Fruit fly (Drosophila melanogaster) whole organism, embryonic: ENCODE results near the gene DAAM.

ENCODE experiments used
- ATbp ChIP-seq: fragments of 200-800 bp; sonication (Bioruptor generic); optimal IDR thresholded peaks from 2 replicates; lab custom pipeline; 2017; ENCODE audit warnings: missing biosample characterization, mild to moderate bottlenecking, missing genetic modification characterization, missing genetic modification reagents
- Bdp1 ChIP-seq: fragments of 200-800 bp; sonication (Bioruptor generic); optimal IDR thresholded peaks from 3 replicates; lab custom pipeline; 2016; ENCODE audit warnings: missing biosample characterization, missing genetic modification characterization
- CG1024 ChIP-seq: fragments of 200-800 bp; sonication (Bioruptor generic); IDR thresholded peaks from 2 replicates; pipeline ENCODE4 v1.3.6; 2022; ENCODE audit warnings: missing biosample characterization, missing genetic modification characterization
- CG10274 ChIP-seq: fragments of 200-800 bp; sonication (Bioruptor generic); optimal IDR thresholded peaks from 3 replicates; lab custom pipeline; 2017; ENCODE audit warnings: missing biosample characterization, mild to moderate bottlenecking, missing genetic modification characterization
- CG10431 ChIP-seq: fragments of 200-800 bp; sonication (Bioruptor generic); optimal IDR thresholded peaks from 3 replicates; lab custom pipeline; 2018; ENCODE audit warnings: missing biosample characterization, mild to moderate bottlenecking, missing genetic modification characterization
- CG11085 ChIP-seq: fragments of 200-800 bp; sonication (Bioruptor generic); IDR thresholded peaks from 2 replicates; pipeline ENCODE4 v1.3.6; 2022; ENCODE audit warnings: missing biosample characterization, missing genetic modification characterization
- CG14860 ChIP-seq: fragments of 200-800 bp; sonication (Bioruptor generic); IDR thresholded peaks from 3 replicates; pipeline ENCODE4 v1.3.6; 2022; ENCODE audit warnings: missing biosample characterization, missing genetic modification characterization; ENCODE audit not compliant: partially characterized antibody
- CG15011 ChIP-seq: fragments of 200-800 bp; sonication (Bioruptor generic); optimal IDR thresholded peaks from 3 replicates; lab custom pipeline; 2018; ENCODE audit warnings: missing biosample characterization, mild to moderate bottlenecking, missing genetic modification characterization
- CG2129 ChIP-seq: fragments of 200-800 bp; sonication (Bioruptor generic); IDR thresholded peaks from 2 replicates; pipeline ENCODE4 v1.3.6; 2022; ENCODE audit warnings: missing biosample characterization, missing genetic modification characterization; ENCODE audit not compliant: partially characterized antibody
- CG2712 ChIP-seq: fragments of 200-800 bp; optimal IDR thresholded peaks from 3 replicates; lab custom pipeline; 2019; ENCODE audit warnings: missing biosample characterization, mild to moderate bottlenecking, missing genetic modification characterization, moderate library complexity
- CG2889 ChIP-seq: fragments of 200-800 bp; sonication (Bioruptor generic); IDR thresholded peaks from 3 replicates; pipeline ENCODE4 v1.3.6; 2022; ENCODE audit warnings: missing biosample characterization, missing genetic modification characterization
- CG34422 ChIP-seq: fragments of 200-800 bp; sonication (Bioruptor generic); IDR thresholded peaks from 3 replicates; pipeline ENCODE4 v1.3.6; 2022; ENCODE audit warnings: missing biosample characterization, missing genetic modification characterization
- CG4282 ChIP-seq: fragments of 200-800 bp; sonication (Bioruptor generic); optimal IDR thresholded peaks from 2 replicates; lab custom pipeline; 2016; ENCODE audit warnings: missing biosample characterization, missing genetic modification characterization
- CG4707 ChIP-seq: fragments of 200-800 bp; sonication (Bioruptor generic); optimal IDR thresholded peaks from 2 replicates; lab custom pipeline; 2018; ENCODE audit warnings: missing biosample characterization, mild to moderate bottlenecking, missing genetic modification characterization, moderate library complexity
- CG4854 ChIP-seq: fragments of 200-800 bp; sonication (Bioruptor generic); optimal IDR thresholded peaks from 2 replicates; lab custom pipeline; 2016; ENCODE audit warnings: missing biosample characterization, missing genetic modification characterization, inconsistent platforms
- CG5245 ChIP-seq: fragments of 200-800 bp; sonication (Bioruptor generic); optimal IDR thresholded peaks from 3 replicates; lab custom pipeline; 2016; ENCODE audit warnings: missing biosample characterization, missing genetic modification characterization
- CG6689 ChIP-seq: fragments of 200-800 bp; sonication (Bioruptor generic); IDR thresholded peaks from 2 replicates; pipeline ENCODE4 v1.3.6; 2022; ENCODE audit warnings: missing biosample characterization, missing genetic modification characterization
- CG8089 ChIP-seq: fragments of 200-800 bp; sonication (Bioruptor generic); optimal IDR thresholded peaks from 3 replicates; lab custom pipeline; 2016; ENCODE audit warnings: missing biosample characterization, missing genetic modification characterization
- D ChIP-seq, 2 experiments: fragments of 200-800 bp in 1 of 2; fragments of >200 bp in 1 of 2; sonication (Bioruptor generic) in 1 of 2; optimal IDR thresholded peaks; 2 replicates in 1 of 2; 3 replicates in 1 of 2; lab custom pipeline; 2017; ENCODE audit warnings: mild to moderate bottlenecking in 1 of 2, missing biosample characterization in 1 of 2, missing genetic modification characterization in 1 of 2, missing genetic modification reagents in 1 of 2
- Dad ChIP-seq: fragments of 200-800 bp; sonication (Bioruptor generic); optimal IDR thresholded peaks from 3 replicates; lab custom pipeline; 2016; ENCODE audit warnings: missing biosample characterization, missing genetic modification characterization
- HHEX ChIP-seq: fragments of 200-800 bp; sonication (Bioruptor generic); optimal IDR thresholded peaks from 3 replicates; lab custom pipeline; 2017; ENCODE audit warnings: missing biosample characterization, mild to moderate bottlenecking, missing genetic modification characterization, missing genetic modification reagents
- HLH54F ChIP-seq: fragments of 200-800 bp; sonication (Bioruptor generic); optimal IDR thresholded peaks from 3 replicates; lab custom pipeline; 2016; ENCODE audit warnings: missing biosample characterization, missing genetic modification characterization
- MBD-R2 ChIP-seq: fragments of 200-800 bp; sonication (Bioruptor generic); IDR thresholded peaks from 2 replicates; pipeline ENCODE4 v1.3.6; 2022; ENCODE audit warnings: missing biosample characterization, missing genetic modification characterization
- Myb ChIP-seq: fragments of 200-800 bp; sonication (Bioruptor generic); optimal IDR thresholded peaks from 2 replicates; lab custom pipeline; 2016; ENCODE audit warnings: missing biosample characterization, missing genetic modification characterization
- NC2β ChIP-seq: fragments of 200-800 bp; sonication (Bioruptor generic); optimal IDR thresholded peaks from 2 replicates; lab custom pipeline; 2016; ENCODE audit warnings: missing biosample characterization, missing genetic modification characterization
- Nf-YA ChIP-seq: fragments of 200-800 bp; sonication (Bioruptor generic); IDR thresholded peaks from 2 replicates; pipeline ENCODE4 v1.3.6; 2022; ENCODE audit warnings: missing biosample characterization, missing genetic modification characterization
- NfI ChIP-seq: fragments of 200-800 bp; sonication (Bioruptor generic); optimal IDR thresholded peaks from 3 replicates; lab custom pipeline; 2018; ENCODE audit warnings: missing biosample characterization, mild to moderate bottlenecking, missing genetic modification characterization, moderate library complexity
- Side ChIP-seq: fragments of 200-800 bp; sonication (Bioruptor generic); optimal IDR thresholded peaks from 2 replicates; lab custom pipeline; 2016; ENCODE audit warnings: missing biosample characterization, missing genetic modification characterization
- Sry-β ChIP-seq: fragments of 200-800 bp; sonication (Bioruptor generic); optimal IDR thresholded peaks from 2 replicates; lab custom pipeline; 2018; ENCODE audit warnings: missing biosample characterization, mild to moderate bottlenecking, missing genetic modification characterization, moderate library complexity
- Tbp ChIP-seq: fragments of >200 bp; optimal IDR thresholded peaks from 2 replicates; lab custom pipeline; 2018; ENCODE audit warnings: missing biosample characterization, missing genetic modification characterization
- chn ChIP-seq: fragments of 200-800 bp; sonication (Bioruptor generic); optimal IDR thresholded peaks from 2 replicates; lab custom pipeline; 2016; ENCODE audit warnings: missing biosample characterization, missing genetic modification characterization
- croc ChIP-seq: fragments of 200-800 bp; sonication (Bioruptor generic); conservative IDR thresholded peaks from 3 replicates; pipeline ENCODE4 v1.3.6; 2022; ENCODE audit warnings: missing biosample characterization, missing genetic modification characterization
- dati ChIP-seq: fragments of 200-800 bp; sonication (Bioruptor generic); IDR thresholded peaks from 2 replicates; pipeline ENCODE4 v1.3.6; 2022; ENCODE audit warnings: missing biosample characterization, missing genetic modification characterization
- dm ChIP-seq: fragments of 200-800 bp; sonication (Bioruptor generic); optimal IDR thresholded peaks from 3 replicates; lab custom pipeline; 2016; ENCODE audit warnings: missing biosample characterization, missing genetic modification characterization
- gce ChIP-seq: fragments of 200-800 bp; sonication (Bioruptor generic); IDR thresholded peaks from 3 replicates; pipeline ENCODE4 v1.3.6; 2022; ENCODE audit warnings: missing biosample characterization, missing genetic modification characterization
- jumu ChIP-seq: fragments of 200-800 bp; sonication (Bioruptor generic); optimal IDR thresholded peaks from 3 replicates; lab custom pipeline; 2016; ENCODE audit warnings: missing biosample characterization, missing genetic modification characterization
- kni ChIP-seq: fragments of 200-800 bp; sonication (Bioruptor generic); optimal IDR thresholded peaks from 3 replicates; lab custom pipeline; 2017; ENCODE audit warnings: mild to moderate bottlenecking, missing biosample characterization, missing genetic modification reagents, missing genetic modification characterization
- lab ChIP-seq: fragments of 200-800 bp; sonication (Bioruptor generic); optimal IDR thresholded peaks from 3 replicates; lab custom pipeline; 2017; ENCODE audit warnings: missing biosample characterization, missing genetic modification characterization, mild to moderate bottlenecking, moderate library complexity, missing genetic modification reagents
- nmo ChIP-seq: fragments of 200-800 bp; sonication (Bioruptor generic); optimal IDR thresholded peaks from 2 replicates; lab custom pipeline; 2018; ENCODE audit warnings: missing biosample characterization, mild to moderate bottlenecking, missing genetic modification characterization, moderate library complexity
- nom ChIP-seq: fragments of 200-800 bp; sonication (Bioruptor generic); optimal IDR thresholded peaks from 2 replicates; lab custom pipeline; 2017; ENCODE audit warnings: missing biosample characterization, missing genetic modification characterization, mild to moderate bottlenecking, moderate library complexity, missing genetic modification reagents
- oc ChIP-seq: fragments of 200-800 bp; sonication (Bioruptor generic); optimal IDR thresholded peaks from 2 replicates; lab custom pipeline; 2018; ENCODE audit warnings: missing biosample characterization, mild to moderate bottlenecking, missing genetic modification characterization, moderate library complexity
- pfk ChIP-seq: fragments of 200-800 bp; sonication (Bioruptor generic); optimal IDR thresholded peaks from 2 replicates; lab custom pipeline; 2018; ENCODE audit warnings: missing biosample characterization, mild to moderate bottlenecking, missing genetic modification characterization, moderate library complexity
- pho ChIP-seq: fragments of 200-800 bp; sonication (Bioruptor generic); optimal IDR thresholded peaks from 2 replicates; lab custom pipeline; 2016; ENCODE audit warnings: missing biosample characterization, missing genetic modification characterization
- prd ChIP-seq, 3 experiments: fragments of >200 bp in 2 of 3; fragments of 200-800 bp in 1 of 3; sonication (Bioruptor generic) in 1 of 3; optimal IDR thresholded peaks in 2 of 3; IDR thresholded peaks in 1 of 3; 2 replicates in 2 of 3; 3 replicates in 1 of 3; pipeline versions ENCODE4 v1.3.6 to Lab custom; 2017 to 2022; ENCODE audit warnings: missing biosample characterization in 1 of 3, missing genetic modification characterization in 1 of 3
- psq ChIP-seq: fragments of 200-800 bp; sonication (Bioruptor generic); optimal IDR thresholded peaks from 2 replicates; lab custom pipeline; 2017; ENCODE audit warnings: missing biosample characterization, missing genetic modification characterization
- ro ChIP-seq: fragments of 200-800 bp; sonication (Bioruptor generic); IDR thresholded peaks from 2 replicates; pipeline ENCODE4 v1.3.6; 2022; ENCODE audit warnings: missing biosample characterization, missing genetic modification characterization
- slou ChIP-seq: fragments of 200-800 bp; sonication (Bioruptor generic); optimal IDR thresholded peaks from 3 replicates; lab custom pipeline; 2016; ENCODE audit warnings: missing biosample characterization, missing genetic modification characterization
- unpg ChIP-seq: fragments of 200-800 bp; sonication (Bioruptor generic); optimal IDR thresholded peaks from 3 replicates; lab custom pipeline; 2018; ENCODE audit warnings: missing biosample characterization, mild to moderate bottlenecking, missing genetic modification characterization, moderate library complexity
- vnd ChIP-seq: fragments of 200-800 bp; sonication (Bioruptor generic); IDR thresholded peaks from 3 replicates; pipeline ENCODE4 v1.3.6; 2022; ENCODE audit warnings: missing biosample characterization, missing genetic modification characterization; ENCODE audit not compliant: partially characterized antibody
- zfh1 ChIP-seq: fragments of 200-800 bp; sonication (Bioruptor generic); IDR thresholded peaks from 3 replicates; pipeline ENCODE4 v1.3.6; 2022; ENCODE audit warnings: missing biosample characterization, missing genetic modification characterization
- zfh2 ChIP-seq: fragments of 200-800 bp; sonication (Bioruptor generic); optimal IDR thresholded peaks from 2 replicates; lab custom pipeline; 2016; ENCODE audit warnings: missing biosample characterization, missing genetic modification characterization

The DAAM gene

dm6 chrX:1260327-1260726 is 61.8 kb downstream of the DAAM start (continued):
- peak; percentile 18 for TF ChIP-seq NfI (GFP tag; lab: Kevin White, UChicago)
- no peak for TF ChIP-seq CG34422 (GFP tag; lab: Robert Waterston, UW)
- TF ChIP-seq Bdp1 (GFP tag; lab: Kevin White, UChicago) = no peak
- no peak for TF ChIP-seq zfh1
- no peak for TF ChIP-seq CG10431 (GFP tag; lab: Kevin White, UChicago)
- no peak for TF ChIP-seq pho (GFP tag; lab: Kevin White, UChicago)
- TF ChIP-seq chn = no peak
- TF ChIP-seq CG2889 (GFP tag; lab: Robert Waterston, UW) = no peak
- no peak for TF ChIP-seq CG15011 (GFP tag; lab: Kevin White, UChicago)
- no peak for TF ChIP-seq Side (GFP tag; lab: Kevin White, UChicago)
- TF ChIP-seq ro (GFP tag; lab: Robert Waterston, UW) = no peak
- TF ChIP-seq NC2β (GFP tag; lab: Kevin White, UChicago) = no peak
- no peak for TF ChIP-seq CG4854 (GFP tag; lab: Kevin White, UChicago)
- TF ChIP-seq gce (GFP tag; lab: Robert Waterston, UW) = no peak
- no peak for TF ChIP-seq HHEX (GFP tag; lab: Kevin White, UChicago)
- TF ChIP-seq CG4707 (GFP tag; lab: Kevin White, UChicago) = no peak
- no peak for TF ChIP-seq MBD-R2 (GFP tag; lab: Robert Waterston, UW)
- TF ChIP-seq CG10274 (GFP tag; lab: Kevin White, UChicago) = no peak
- TF ChIP-seq croc (GFP tag; lab: Robert Waterston, UW) = no peak
- TF ChIP-seq lab (GFP tag; lab: Kevin White, UChicago) = peak; percentile 52
- no peak for TF ChIP-seq Myb
- peak; percentile 35 for TF ChIP-seq zfh2 (GFP tag; lab: Kevin White, UChicago)
- no peak for TF ChIP-seq CG6689 (GFP tag; lab: Robert Waterston, UW)
- no peak for TF ChIP-seq dati
- TF ChIP-seq Sry-β (GFP tag; lab: Kevin White, UChicago) = no peak
- no peak for TF ChIP-seq ATbp (GFP tag; lab: Kevin White, UChicago)
- TF ChIP-seq CG11085 (GFP tag; lab: Robert Waterston, UW) = no peak
- no peak for TF ChIP-seq CG2129
- TF ChIP-seq HLH54F (GFP tag; lab: Kevin White, UChicago) = no peak
- TF ChIP-seq nmo = no peak
- no peak for TF ChIP-seq prd (optimal IDR thresholded peaks at IDR 0.05; lab: Kevin White, UChicago)
- no peak for TF ChIP-seq prd (GFP tag; IDR thresholded peaks at IDR 0.05; lab: Robert Waterston, UW)
- no peak for TF ChIP-seq jumu
- TF ChIP-seq oc (tag; lab: Kevin White, UChicago) = no peak
- TF ChIP-seq unpg (GFP tag; lab: Kevin White, UChicago) = no peak
- no peak for TF ChIP-seq psq (GFP tag; lab: Kevin White, UChicago)
- TF ChIP-seq pfk (GFP tag; lab: Kevin White, UChicago) = no peak
- TF ChIP-seq slou (GFP tag; lab: Kevin White, UChicago) = no peak
- TF ChIP-seq dm = no peak
- TF ChIP-seq CG2712 = no peak
- no peak for TF ChIP-seq D (optimal IDR thresholded peaks at IDR 0.05; lab: Kevin White, UChicago)
- TF ChIP-seq D (GFP tag; optimal IDR thresholded peaks at IDR 0.05; lab: Kevin White, UChicago) = no peak
- TF ChIP-seq vnd (GFP tag; lab: Robert Waterston, UW) = no peak
- no peak for TF ChIP-seq Nf-YA (GFP tag; lab: Robert Waterston, UW)
- no peak for TF ChIP-seq nom
- no peak for TF ChIP-seq CG8089
- TF ChIP-seq CG14860 (GFP tag; lab: Robert Waterston, UW) = no peak
- no peak for TF ChIP-seq CG1024
- no peak for TF ChIP-seq kni (GFP tag; lab: Kevin White, UChicago)
- TF ChIP-seq CG5245 (GFP tag; lab: Kevin White, UChicago) = no peak
- TF ChIP-seq CG4282 (GFP tag; lab: Kevin White, UChicago) = no peak
- TF ChIP-seq Dad (GFP tag; lab: Kevin White, UChicago) = no peak
- TF ChIP-seq Tbp (GFP tag; lab: Kevin White, UChicago) = no peak
